Fruit fly (Drosophila melanogaster) whole organism, embryonic: ENCODE results near the gene Gas8.

Experiments used
- Atf6 ChIP-seq: fragments of 200-800 bp; sonication (Bioruptor generic); IDR thresholded peaks from 2 replicates; pipeline ENCODE4 v1.3.6; 2022; ENCODE audit warnings: missing biosample characterization, missing genetic modification characterization
- CG10366 ChIP-seq: fragments of 200-800 bp; sonication (Bioruptor generic); IDR thresholded peaks from 2 replicates; pipeline ENCODE4 v1.3.6; 2022; ENCODE audit warnings: missing biosample characterization, missing genetic modification characterization
- CG12104 ChIP-seq: fragments of 200-800 bp; sonication (Bioruptor generic); optimal IDR thresholded peaks from 3 replicates; lab custom pipeline; 2016; ENCODE audit warnings: missing biosample characterization, missing genetic modification characterization
- CG12769 ChIP-seq: fragments of 200-800 bp; sonication (Bioruptor generic); optimal IDR thresholded peaks from 2 replicates; lab custom pipeline; 2019; ENCODE audit warnings: missing biosample characterization, mild to moderate bottlenecking, missing genetic modification characterization, moderate library complexity
- CG13123 ChIP-seq: fragments of 200-800 bp; sonication (Bioruptor generic); optimal IDR thresholded peaks from 2 replicates; lab custom pipeline; 2016; ENCODE audit warnings: missing biosample characterization, missing genetic modification characterization
- CG15696 ChIP-seq: fragments of 200-800 bp; sonication (Bioruptor generic); optimal IDR thresholded peaks from 2 replicates; lab custom pipeline; 2019; ENCODE audit warnings: missing biosample characterization, mild to moderate bottlenecking, missing genetic modification characterization, moderate library complexity
- CG17361 ChIP-seq: fragments of 200-800 bp; sonication (Bioruptor generic); IDR thresholded peaks from 3 replicates; pipeline ENCODE4 v1.3.6; 2022; ENCODE audit warnings: missing biosample characterization, missing genetic modification characterization
- CG17612 ChIP-seq: fragments of 200-800 bp; sonication (Bioruptor generic); IDR thresholded peaks from 2 replicates; pipeline ENCODE4 v1.3.6; 2022; ENCODE audit warnings: missing biosample characterization, missing genetic modification characterization
- CG18619 ChIP-seq: fragments of 200-800 bp; sonication (Bioruptor generic); optimal IDR thresholded peaks from 3 replicates; lab custom pipeline; 2017; ENCODE audit warnings: missing biosample characterization, mild to moderate bottlenecking, missing genetic modification characterization
- CG2875 ChIP-seq: fragments of 200-800 bp; sonication (Bioruptor generic); optimal IDR thresholded peaks from 2 replicates; lab custom pipeline; 2017; ENCODE audit warnings: missing biosample characterization, mild to moderate bottlenecking, missing genetic modification characterization, missing genetic modification reagents
- CG2889 ChIP-seq: fragments of 200-800 bp; sonication (Bioruptor generic); IDR thresholded peaks from 3 replicates; pipeline ENCODE4 v1.3.6; 2022; ENCODE audit warnings: missing biosample characterization, missing genetic modification characterization
- CG5180 ChIP-seq: fragments of 200-800 bp; sonication (Bioruptor generic); optimal IDR thresholded peaks from 3 replicates; lab custom pipeline; 2017; ENCODE audit warnings: missing biosample characterization, missing genetic modification characterization, mild to moderate bottlenecking, moderate library complexity, missing genetic modification reagents
- CG6791 ChIP-seq: fragments of 200-800 bp; sonication (Bioruptor generic); IDR thresholded peaks from 3 replicates; pipeline ENCODE4 v1.3.6; 2022; ENCODE audit warnings: missing biosample characterization, missing genetic modification characterization; ENCODE audit not compliant: partially characterized antibody
- CG7786 ChIP-seq: fragments of 200-800 bp; sonication (Bioruptor generic); optimal IDR thresholded peaks from 2 replicates; lab custom pipeline; 2016; ENCODE audit warnings: missing biosample characterization, missing genetic modification characterization
- CG8924 ChIP-seq: fragments of 200-800 bp; optimal IDR thresholded peaks from 3 replicates; lab custom pipeline; 2019; ENCODE audit warnings: missing biosample characterization, mild to moderate bottlenecking, missing genetic modification characterization, moderate library complexity
- CG9876 ChIP-seq: fragments of 200-800 bp; sonication (Bioruptor generic); optimal IDR thresholded peaks from 2 replicates; lab custom pipeline; 2016; ENCODE audit warnings: missing biosample characterization, missing genetic modification characterization
- Camta ChIP-seq: fragments of 200-800 bp; sonication (Bioruptor generic); optimal IDR thresholded peaks from 2 replicates; lab custom pipeline; 2016; ENCODE audit warnings: missing biosample characterization, missing genetic modification characterization
- CrebB ChIP-seq: fragments of 200-800 bp; sonication (Bioruptor generic); optimal IDR thresholded peaks from 3 replicates; lab custom pipeline; 2018; ENCODE audit warnings: missing biosample characterization, mild to moderate bottlenecking, missing genetic modification characterization
- Dad ChIP-seq: fragments of 200-800 bp; sonication (Bioruptor generic); optimal IDR thresholded peaks from 3 replicates; lab custom pipeline; 2016; ENCODE audit warnings: missing biosample characterization, missing genetic modification characterization
- Eip74EF ChIP-seq, 2 experiments: fragments of 200-800 bp in 1 of 2; fragments of >200 bp in 1 of 2; sonication (Bioruptor generic) in 1 of 2; optimal IDR thresholded peaks; 2 replicates each; lab custom pipeline; 2017 to 2019; ENCODE audit warnings: missing biosample characterization in 2 of 2, missing genetic modification characterization in 2 of 2, mild to moderate bottlenecking in 1 of 2, moderate library complexity in 1 of 2
- Fer2 ChIP-seq: fragments of 200-800 bp; sonication (Bioruptor generic); optimal IDR thresholded peaks from 2 replicates; lab custom pipeline; 2018; ENCODE audit warnings: missing biosample characterization, mild to moderate bottlenecking, missing genetic modification characterization, moderate library complexity
- HLHmδ ChIP-seq: fragments of 200-800 bp; sonication (Bioruptor generic); optimal IDR thresholded peaks from 2 replicates; lab custom pipeline; 2018; ENCODE audit warnings: missing biosample characterization, mild to moderate bottlenecking, missing genetic modification characterization, moderate library complexity
- HmgZ ChIP-seq: fragments of 200-800 bp; sonication (Bioruptor generic); optimal IDR thresholded peaks from 2 replicates; lab custom pipeline; 2018; ENCODE audit warnings: missing biosample characterization, mild to moderate bottlenecking, missing genetic modification characterization
- Hr78 ChIP-seq, 2 experiments: fragments of 200-800 bp in 1 of 2; fragments of >200 bp in 1 of 2; sonication (Bioruptor generic) in 1 of 2; optimal IDR thresholded peaks; 2 replicates each; lab custom pipeline; 2017 to 2019; ENCODE audit warnings: missing biosample characterization in 2 of 2, missing genetic modification characterization in 2 of 2, mild to moderate bottlenecking in 1 of 2, moderate library complexity in 1 of 2
- Jarid2 ChIP-seq: fragments of 200-800 bp; sonication (Bioruptor generic); optimal IDR thresholded peaks from 3 replicates; lab custom pipeline; 2017; ENCODE audit warnings: mild to moderate bottlenecking, missing biosample characterization, missing genetic modification reagents, missing genetic modification characterization
- Med ChIP-seq: fragments of 200-800 bp; sonication (Bioruptor generic); peaks from one replicate; lab custom pipeline; 2016; ENCODE audit warnings: missing biosample characterization, missing genetic modification characterization, mild to moderate bottlenecking, inconsistent platforms, moderate library complexity
- Scr ChIP-seq: fragments of 200-800 bp; sonication (Bioruptor generic); IDR thresholded peaks from 2 replicates; pipeline ENCODE4 v1.3.6; 2022; ENCODE audit warnings: missing biosample characterization, missing genetic modification characterization; ENCODE audit not compliant: partially characterized antibody
- Xrp1 ChIP-seq: fragments of 200-800 bp; sonication (Bioruptor generic); IDR thresholded peaks from 2 replicates; pipeline ENCODE4 v1.3.6; 2022; ENCODE audit warnings: missing biosample characterization, missing genetic modification characterization
- bab2 ChIP-seq: fragments of 200-800 bp; sonication (Bioruptor generic); optimal IDR thresholded peaks from 2 replicates; lab custom pipeline; 2016; ENCODE audit warnings: missing biosample characterization, missing genetic modification characterization
- bbx ChIP-seq: fragments of 200-800 bp; sonication (Bioruptor generic); IDR thresholded peaks from 2 replicates; pipeline ENCODE4 v1.3.6; 2022; ENCODE audit warnings: missing biosample characterization, missing genetic modification characterization; ENCODE audit not compliant: partially characterized antibody
- br ChIP-seq: fragments of >200 bp; optimal IDR thresholded peaks from 2 replicates; lab custom pipeline; 2017
- cato ChIP-seq: fragments of 200-800 bp; sonication (Bioruptor generic); optimal IDR thresholded peaks from 2 replicates; lab custom pipeline; 2016; ENCODE audit warnings: missing biosample characterization, missing genetic modification characterization, borderline replicate concordance
- chif ChIP-seq, 2 experiments: fragments of 200-800 bp; sonication (Bioruptor generic); optimal IDR thresholded peaks; 3 replicates each; lab custom pipeline; 2016; ENCODE audit warnings: missing biosample characterization in 2 of 2, missing genetic modification characterization in 2 of 2
- insv ChIP-seq, 2 experiments: fragments of 200-800 bp; sonication (Bioruptor generic); optimal IDR thresholded peaks; 3 replicates each; lab custom pipeline; 2016 to 2018; ENCODE audit warnings: missing biosample characterization in 2 of 2, missing genetic modification characterization in 2 of 2
- kay ChIP-seq: fragments of 200-800 bp; sonication (Bioruptor generic); optimal IDR thresholded peaks from 2 replicates; lab custom pipeline; 2016; ENCODE audit warnings: missing biosample characterization, missing genetic modification characterization
- luna ChIP-seq: fragments of 200-800 bp; sonication (Bioruptor generic); optimal IDR thresholded peaks from 2 replicates; lab custom pipeline; 2016; ENCODE audit warnings: missing biosample characterization, missing genetic modification characterization
- mirr ChIP-seq: fragments of 200-800 bp; sonication (Bioruptor generic); optimal IDR thresholded peaks from 3 replicates; lab custom pipeline; 2018; ENCODE audit warnings: missing biosample characterization, mild to moderate bottlenecking, missing genetic modification characterization
- mld ChIP-seq: fragments of 200-800 bp; sonication (Bioruptor generic); IDR thresholded peaks from 3 replicates; pipeline ENCODE4 v1.3.6; 2022; ENCODE audit warnings: missing biosample characterization, missing genetic modification characterization; ENCODE audit not compliant: partially characterized antibody
- org-1 ChIP-seq: fragments of 200-800 bp; sonication (Bioruptor generic); optimal IDR thresholded peaks from 2 replicates; lab custom pipeline; 2017; ENCODE audit warnings: missing biosample characterization, missing genetic modification characterization
- phol ChIP-seq: fragments of 200-800 bp; sonication (Bioruptor generic); optimal IDR thresholded peaks from 3 replicates; lab custom pipeline; 2018; ENCODE audit warnings: missing biosample characterization, mild to moderate bottlenecking, missing genetic modification characterization, moderate library complexity
- pnt ChIP-seq: fragments of 200-800 bp; sonication (Bioruptor generic); optimal IDR thresholded peaks from 3 replicates; lab custom pipeline; 2016; ENCODE audit warnings: missing biosample characterization, missing genetic modification characterization
- run ChIP-seq: fragments of 200-800 bp; sonication (Bioruptor generic); optimal IDR thresholded peaks from 3 replicates; lab custom pipeline; 2018; ENCODE audit warnings: missing biosample characterization, mild to moderate bottlenecking, missing genetic modification characterization
- salm ChIP-seq: fragments of 200-800 bp; sonication (Bioruptor generic); optimal IDR thresholded peaks from 2 replicates; lab custom pipeline; 2018; ENCODE audit warnings: missing biosample characterization, mild to moderate bottlenecking, missing genetic modification characterization
- sug ChIP-seq: fragments of 200-800 bp; optimal IDR thresholded peaks from 2 replicates; lab custom pipeline; 2019; ENCODE audit warnings: missing biosample characterization, mild to moderate bottlenecking, missing genetic modification characterization, moderate library complexity
- tup ChIP-seq: fragments of 200-800 bp; sonication (Bioruptor generic); optimal IDR thresholded peaks from 2 replicates; lab custom pipeline; 2016; ENCODE audit warnings: missing biosample characterization, mild to moderate bottlenecking, missing genetic modification characterization, moderate library complexity
- vvl ChIP-seq: fragments of 200-800 bp; sonication (Bioruptor generic); IDR thresholded peaks from 2 replicates; pipeline ENCODE4 v1.3.6; 2022; ENCODE audit warnings: missing biosample characterization, missing genetic modification characterization
- yki ChIP-seq: fragments of >200 bp; optimal IDR thresholded peaks from 3 replicates; lab custom pipeline; 2018
- zfh1 ChIP-seq: fragments of 200-800 bp; sonication (Bioruptor generic); IDR thresholded peaks from 3 replicates; pipeline ENCODE4 v1.3.6; 2022; ENCODE audit warnings: missing biosample characterization, missing genetic modification characterization

Gas8 gene

dm6 chrX:3482119-3483014, 22.3 kb downstream of the Gas8 start, which contains the start of the genes CG10804 and CG10802:
Gene CG10804, minus strand, starts transcription at chrX:3482322.
Gene CG10802, plus strand, starts transcription at chrX:3482965.
- TF ChIP-seq chif (GFP tag; optimal IDR thresholded peaks at IDR 0.05; lab: Kevin White, UChicago) (peak; percentile 69 to 80), br (no peak), kay (GFP tag; lab: Kevin White, UChicago) (peak; percentile 61), luna (GFP tag; lab: Kevin White, UChicago) (peak; percentile 40), yki (lab: Kevin White, UChicago) (no peak), CG5180 (no peak), CG8924 (tag; lab: Kevin White, UChicago) (peak; percentile 63), Dad (GFP tag; lab: Kevin White, UChicago) (peak; percentile 39), CG17612 (peak; percentile 46; the same call in 1 of the 2 replicates), mld (GFP tag; lab: Robert Waterston, UW) (no peak), CG6791 (GFP tag; lab: Robert Waterston, UW) (no peak), Scr (peak; percentile 80), run (tag; lab: Kevin White, UChicago) (no peak), bbx (GFP tag; lab: Robert Waterston, UW) (no peak), Xrp1 (GFP tag; lab: Robert Waterston, UW) (peak; percentile 93), salm (tag; lab: Kevin White, UChicago) (no peak), insv (GFP tag; optimal IDR thresholded peaks at IDR 0.05; lab: Kevin White, UChicago) (peak in 1 of 2 experiments; percentile 86), pnt (peak; percentile 82), Fer2 (tag; lab: Kevin White, UChicago) (peak; percentile 27), tup (GFP tag; lab: Kevin White, UChicago) (peak; percentile 53), Med (GFP tag; lab: Kevin White, UChicago) (peak; percentile 97), Hr78 (GFP tag; optimal IDR thresholded peaks at IDR 0.05; lab: Kevin White, UChicago) (no peak), Jarid2 (GFP tag; lab: Kevin White, UChicago) (no peak), vvl (GFP tag; lab: Robert Waterston, UW) (peak; percentile 93), Eip74EF (GFP tag; optimal IDR thresholded peaks at IDR 0.05; lab: Kevin White, UChicago) (no peak), mirr (GFP tag; lab: Kevin White, UChicago) (no peak), bab2 (GFP tag; lab: Kevin White, UChicago) (peak; percentile 77), CG2875 (peak; percentile 12), CG12769 (tag; lab: Kevin White, UChicago) (no peak), Camta (GFP tag; lab: Kevin White, UChicago) (peak; percentile 50), phol (tag; lab: Kevin White, UChicago) (peak; percentile 78), Atf6 (GFP tag; lab: Robert Waterston, UW) (peak; percentile 81), CG17361 (peak; percentile 82), org-1 (GFP tag; lab: Kevin White, UChicago) (no peak), CG12104 (GFP tag; lab: Kevin White, UChicago) (peak; percentile 37), CG10366 (peak; percentile 79), CG9876 (GFP tag; lab: Kevin White, UChicago) (peak; percentile 58), CG15696 (tag; lab: Kevin White, UChicago) (peak; percentile 55), sug (tag; lab: Kevin White, UChicago) (peak; percentile 60), CG13123 (GFP tag; lab: Kevin White, UChicago) (peak; percentile 74), CG18619 (no peak), cato (GFP tag; lab: Kevin White, UChicago) (peak; percentile 62), CG7786 (GFP tag; lab: Kevin White, UChicago) (peak; percentile 71), zfh1 (GFP tag; lab: Robert Waterston, UW) (peak; percentile 90), CrebB (tag; lab: Kevin White, UChicago) (no peak), HLHmδ (no peak), CG2889 (GFP tag; lab: Robert Waterston, UW) (peak; percentile 67; the same call in 1 of the 3 replicates), HmgZ (tag; lab: Kevin White, UChicago) (peak; percentile 80)
